Worm (Caenorhabditis elegans): Measurements from ENCODE around the gene sar-1.

ce11 chrIV:4463132-4463531, 50.0 kb downstream of the sar-1 start, which contains the start of gene M01H9.2:
- TF ChIP-seq med-1 (GFP tag; optimal IDR thresholded peaks at IDR 0.05; ENCODE audit: insufficient read depth): no peak
- no peak for TF ChIP-seq ref-1 (GFP tag; conservative IDR thresholded peaks at IDR 0.05)
- TF ChIP-seq cog-1 (tag; optimal IDR thresholded peaks at IDR 0.05): no peak
- TF ChIP-seq tab-1 (GFP tag; IDR thresholded peaks at IDR 0.05): no peak
- no peak for TF ChIP-seq flt-1 (GFP tag; IDR thresholded peaks at IDR 0.05)
- TF ChIP-seq klf-2 (GFP tag; conservative IDR thresholded peaks at IDR 0.05): no peak
- no peak for TF ChIP-seq ztf-23 (GFP tag; IDR thresholded peaks at IDR 0.05)
- no peak for TF ChIP-seq T22C8.4 (GFP tag; IDR thresholded peaks at IDR 0.05)
- TF ChIP-seq ztf-29 (GFP tag; IDR thresholded peaks at IDR 0.05): no peak
